Worm (Caenorhabditis elegans) whole organism, young adult: ENCODE measurements around the gene K10H10.6.

Source experiments
- B0019.2 ChIP-seq: fragments of 200-800 bp; sonication (Bioruptor generic); conservative IDR thresholded peaks from 2 replicates; pipeline ENCODE4 v1.3.6; 2022; ENCODE audit warnings: missing genetic modification reagents, missing genetic modification characterization, missing compliant biosample characterization
- B0261.1 ChIP-seq: sonication (generic microtip); optimal IDR thresholded peaks from 2 replicates; lab custom pipeline; 2016; ENCODE audit warnings: mild to moderate bottlenecking, missing genetic modification characterization, moderate library complexity, missing compliant biosample characterization
- D2030.7 ChIP-seq: fragments of 200-800 bp; sonication (Bioruptor generic); IDR thresholded peaks from 2 replicates; pipeline ENCODE4 v1.3.6; 2022; ENCODE audit warnings: missing genetic modification reagents, missing genetic modification characterization, missing compliant biosample characterization
- F49E8.2 ChIP-seq: sonication (generic microtip); optimal IDR thresholded peaks from 3 replicates; lab custom pipeline; 2017; ENCODE audit warnings: missing genetic modification characterization, mild to moderate bottlenecking, missing compliant biosample characterization, antibody characterized with exemption, moderate library complexity; ENCODE audit not compliant: insufficient read depth
- F52B5.7 ChIP-seq: sonication (generic microtip); optimal IDR thresholded peaks from 2 replicates; lab custom pipeline; 2016; ENCODE audit warnings: mild to moderate bottlenecking, missing genetic modification characterization, missing compliant biosample characterization
- K12H6.12 ChIP-seq: fragments of 200-800 bp; sonication (Bioruptor generic); optimal IDR thresholded peaks from 2 replicates; lab custom pipeline; 2018; ENCODE audit warnings: mild to moderate bottlenecking, missing genetic modification characterization, missing compliant biosample characterization
- Y56A3A.18 ChIP-seq: fragments of 200-800 bp; sonication (Bioruptor generic); IDR thresholded peaks from 2 replicates; pipeline ENCODE4 v1.3.6; 2022; ENCODE audit warnings: missing genetic modification reagents, missing genetic modification characterization, missing compliant biosample characterization
- Y67H2A.10 ChIP-seq: fragments of 200-800 bp; sonication (Bioruptor generic); conservative IDR thresholded peaks from 2 replicates; pipeline ENCODE4 v1.3.6; 2022; ENCODE audit warnings: missing genetic modification reagents, missing genetic modification characterization, missing compliant biosample characterization
- ZK185.1 ChIP-seq: sonication (generic microtip); optimal IDR thresholded peaks from 2 replicates; lab custom pipeline; 2016; ENCODE audit warnings: mild to moderate bottlenecking, missing genetic modification characterization, missing compliant biosample characterization; ENCODE audit not compliant: poor library complexity, severe bottlenecking
- ama-1 ChIP-seq, 3 experiments: fragments of 150-350 bp in 1 of 3; sonication (generic microtip) in 2 of 3; optimal IDR thresholded peaks; 2 replicates each; lab custom pipeline; 2014 to 2018; ENCODE audit warnings: missing biosample characterization in 2 of 3, missing genetic modification characterization in 2 of 3, missing genetic modification reagents in 2 of 3
- attf-3 ChIP-seq: fragments of 200-800 bp; sonication (Bioruptor generic); conservative IDR thresholded peaks from 2 replicates; pipeline ENCODE4 v1.3.6; 2022; ENCODE audit warnings: missing genetic modification reagents, missing genetic modification characterization, missing compliant biosample characterization
- attf-6 ChIP-seq: fragments of 200-800 bp; sonication (Bioruptor generic); IDR thresholded peaks from 2 replicates; pipeline ENCODE4 v1.3.6; 2022; ENCODE audit warnings: missing genetic modification reagents, missing genetic modification characterization, missing compliant biosample characterization
- ccch-3 ChIP-seq: fragments of 200-800 bp; sonication (Bioruptor generic); optimal IDR thresholded peaks from 2 replicates; lab custom pipeline; 2018; ENCODE audit warnings: mild to moderate bottlenecking, missing genetic modification characterization, missing compliant biosample characterization
- cebp-1 ChIP-seq, 2 experiments: fragments of 200-800 bp in 1 of 2; sonication (Bioruptor generic) in 1 of 2; sonication (generic microtip) in 1 of 2; IDR thresholded peaks in 1 of 2; optimal IDR thresholded peaks in 1 of 2; 2 replicates each; pipeline versions ENCODE4 v1.3.6 to Lab custom; 2017 to 2022; ENCODE audit warnings: missing compliant biosample characterization in 2 of 2, missing genetic modification characterization in 2 of 2, mild to moderate bottlenecking in 1 of 2, missing genetic modification reagents in 1 of 2, moderate library complexity in 1 of 2
- ceh-40 ChIP-seq: fragments of 200-800 bp; sonication (Bioruptor generic); IDR thresholded peaks from 2 replicates; pipeline ENCODE4 v1.3.6; 2022; ENCODE audit warnings: missing genetic modification characterization, missing compliant biosample characterization
- ceh-58 ChIP-seq: fragments of 200-800 bp; sonication (Bioruptor generic); IDR thresholded peaks from 2 replicates; pipeline ENCODE4 v1.3.6; 2022; ENCODE audit warnings: missing genetic modification characterization, missing compliant biosample characterization
- ceh-79 ChIP-seq: sonication (generic microtip); optimal IDR thresholded peaks from 2 replicates; lab custom pipeline; 2017; ENCODE audit warnings: mild to moderate bottlenecking, missing genetic modification characterization, missing compliant biosample characterization
- ceh-91 ChIP-seq: fragments of 200-800 bp; sonication (Bioruptor generic); IDR thresholded peaks from 2 replicates; pipeline ENCODE4 v1.3.6; 2022; ENCODE audit warnings: missing genetic modification reagents, missing genetic modification characterization, missing compliant biosample characterization
- dpl-1 ChIP-seq: fragments of 150-350 bp; optimal IDR thresholded peaks from 2 replicates; lab custom pipeline; 2014; ENCODE audit warnings: missing biosample characterization, missing genetic modification reagents, missing genetic modification characterization
- egrh-3 ChIP-seq: fragments of 200-800 bp; sonication (Bioruptor generic); IDR thresholded peaks from 2 replicates; pipeline ENCODE4 v1.3.6; 2022; ENCODE audit warnings: missing genetic modification reagents, missing genetic modification characterization, missing compliant biosample characterization
- hlh-12 ChIP-seq: sonication (generic microtip); optimal IDR thresholded peaks from 2 replicates; lab custom pipeline; 2016; ENCODE audit warnings: missing genetic modification characterization, missing compliant biosample characterization
- hlh-26 ChIP-seq: fragments of 200-800 bp; sonication (Bioruptor generic); conservative IDR thresholded peaks from 2 replicates; pipeline ENCODE4 v1.3.6; 2022; ENCODE audit warnings: missing genetic modification reagents, missing genetic modification characterization, missing compliant biosample characterization
- hmg-20 ChIP-seq: fragments of 200-800 bp; sonication (Bioruptor generic); IDR thresholded peaks from 2 replicates; pipeline ENCODE4 v1.3.6; 2022; ENCODE audit warnings: missing genetic modification reagents, missing genetic modification characterization, missing compliant biosample characterization
- hrde-1 ChIP-seq: sonication (generic microtip); optimal IDR thresholded peaks from 2 replicates; lab custom pipeline; 2016; ENCODE audit warnings: missing genetic modification characterization, mild to moderate bottlenecking, missing compliant biosample characterization, moderate library complexity, missing genotype, missing genetic modification reagents, borderline replicate concordance
- lin-26 ChIP-seq: fragments of 200-800 bp; sonication (Bioruptor generic); IDR thresholded peaks from 2 replicates; pipeline ENCODE4 v1.3.6; 2022; ENCODE audit warnings: missing genetic modification reagents, missing genetic modification characterization, missing compliant biosample characterization
- lin-35 ChIP-seq, 3 experiments: fragments of 150-350 bp in 2 of 3; sonication (generic microtip) in 1 of 3; optimal IDR thresholded peaks; 2 replicates each; lab custom pipeline; 2014 to 2018; ENCODE audit warnings: missing biosample characterization in 3 of 3, missing genetic modification characterization in 3 of 3, missing genetic modification reagents in 3 of 3
- lin-40 ChIP-seq: sonication (generic microtip); optimal IDR thresholded peaks from 2 replicates; lab custom pipeline; 2016; ENCODE audit warnings: missing genetic modification characterization, mild to moderate bottlenecking, missing compliant biosample characterization, missing genotype, missing genetic modification reagents
- lir-1 ChIP-seq: fragments of 200-800 bp; sonication (Bioruptor generic); conservative IDR thresholded peaks from 2 replicates; pipeline ENCODE4 v1.3.6; 2022; ENCODE audit warnings: missing genetic modification reagents, missing genetic modification characterization, missing compliant biosample characterization
- mcd-1 ChIP-seq: fragments of 200-800 bp; sonication (Bioruptor generic); IDR thresholded peaks from 2 replicates; pipeline ENCODE4 v1.3.6; 2022; ENCODE audit warnings: missing genetic modification reagents, missing genetic modification characterization, missing compliant biosample characterization
- mel-28 ChIP-seq: sonication (generic microtip); optimal IDR thresholded peaks from 2 replicates; lab custom pipeline; 2016; ENCODE audit warnings: borderline replicate concordance, mild to moderate bottlenecking, missing genetic modification characterization, missing compliant biosample characterization
- mxl-1 ChIP-seq: sonication (generic microtip); optimal IDR thresholded peaks from 2 replicates; lab custom pipeline; 2016; ENCODE audit warnings: missing genetic modification characterization, missing compliant biosample characterization
- nhr-179 ChIP-seq: sonication (generic microtip); optimal IDR thresholded peaks from 2 replicates; lab custom pipeline; 2016; ENCODE audit warnings: mild to moderate bottlenecking, missing genetic modification characterization, missing compliant biosample characterization
- pbrm-1 ChIP-seq: fragments of 200-800 bp; sonication (Bioruptor generic); IDR thresholded peaks from 2 replicates; pipeline ENCODE4 v1.3.6; 2022; ENCODE audit warnings: missing genetic modification reagents, missing genetic modification characterization, missing compliant biosample characterization
- rcor-1 ChIP-seq: fragments of 200-800 bp; sonication (Bioruptor generic); IDR thresholded peaks from 2 replicates; pipeline ENCODE4 v1.3.6; 2022; ENCODE audit warnings: missing genetic modification reagents, missing genetic modification characterization, missing compliant biosample characterization
- rpc-1 ChIP-seq, 2 experiments: fragments of 150-350 bp in 1 of 2; sonication (generic microtip) in 1 of 2; optimal IDR thresholded peaks; 2 replicates each; lab custom pipeline; 2014 to 2018; ENCODE audit warnings: missing biosample characterization in 1 of 2, missing genetic modification characterization in 1 of 2, missing genetic modification reagents in 1 of 2, missing genotype in 1 of 2
- snpc-3.4 ChIP-seq: sonication (generic microtip); optimal IDR thresholded peaks from 2 replicates; lab custom pipeline; 2017; ENCODE audit warnings: missing genetic modification characterization, mild to moderate bottlenecking, missing compliant biosample characterization, antibody characterized with exemption, moderate library complexity, missing genotype, missing genetic modification reagents
- tbp1 ChIP-seq: fragments of 200-800 bp; sonication (Bioruptor generic); optimal IDR thresholded peaks from 2 replicates; lab custom pipeline; 2018; ENCODE audit warnings: mild to moderate bottlenecking, missing genetic modification characterization, missing compliant biosample characterization
- tlf-1 ChIP-seq: fragments of 200-800 bp; sonication (Bioruptor generic); optimal IDR thresholded peaks from 2 replicates; lab custom pipeline; 2018; ENCODE audit warnings: mild to moderate bottlenecking, missing genetic modification characterization, missing compliant biosample characterization
- unc-130 ChIP-seq: sonication (generic microtip); optimal IDR thresholded peaks from 2 replicates; lab custom pipeline; 2016; ENCODE audit warnings: missing genetic modification reagents, missing genetic modification characterization, missing compliant biosample characterization
- xnd-1 ChIP-seq: sonication (generic microtip); optimal IDR thresholded peaks from 2 replicates; lab custom pipeline; 2016; ENCODE audit warnings: missing genotype, missing genetic modification reagents, missing genetic modification characterization, missing compliant biosample characterization
- ztf-18 ChIP-seq: sonication (generic microtip); optimal IDR thresholded peaks from 2 replicates; lab custom pipeline; 2016; ENCODE audit warnings: missing genotype, mild to moderate bottlenecking, missing genetic modification characterization, missing compliant biosample characterization
- ztf-6 ChIP-seq: fragments of 200-800 bp; sonication (Bioruptor generic); IDR thresholded peaks from 2 replicates; pipeline ENCODE4 v1.3.6; 2022; ENCODE audit warnings: missing genetic modification reagents, missing genetic modification characterization, missing compliant biosample characterization

The K10H10.6 gene

DNA sequence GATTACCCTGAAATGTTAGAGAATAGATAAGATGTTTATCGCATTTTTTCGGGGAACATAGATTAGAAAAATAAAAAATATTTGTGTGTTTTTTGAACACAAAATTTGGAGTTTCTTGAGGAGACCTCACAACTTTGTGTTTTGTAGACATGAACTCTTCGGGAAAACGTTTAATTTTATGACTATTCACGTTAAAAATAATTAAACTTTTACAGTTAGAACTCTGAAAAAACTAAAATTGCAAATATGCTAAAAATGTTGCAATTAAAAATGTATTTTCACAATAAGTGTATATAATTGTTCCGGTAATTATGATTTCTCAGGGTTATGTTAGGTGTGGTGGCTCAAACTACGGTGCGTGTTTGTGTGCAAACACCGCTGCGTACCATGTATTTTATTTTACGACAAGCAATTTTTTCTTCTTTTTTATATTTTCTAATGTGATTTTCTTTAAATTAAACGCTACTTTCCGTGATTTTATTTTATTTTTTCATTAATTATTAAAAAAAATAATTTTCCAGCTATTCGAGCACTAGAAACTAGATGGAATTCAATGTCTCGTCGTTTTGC, 25.2 kb downstream of the K10H10.6 start, which contains the start of the genes F57C2.5 and spat-1 (continued):
- TF ChIP-seq xnd-1 (tag; lab: Kevin White, UChicago), result no peak
- no peak for TF ChIP-seq ama-1 (optimal IDR thresholded peaks at IDR 0.05; lab: Kevin White, UChicago)
- no peak for TF ChIP-seq ama-1 (GFP tag; optimal IDR thresholded peaks at IDR 0.05; lab: Kevin White, UChicago)
- TF ChIP-seq pbrm-1 (GFP tag; lab: Robert Waterston, UW), result no peak
- TF ChIP-seq dpl-1 (GFP tag; lab: Kevin White, UChicago), result peak; percentile 2
- TF ChIP-seq ZK185.1 (tag; lab: Kevin White, UChicago), result no peak
- TF ChIP-seq hlh-12 (tag; lab: Kevin White, UChicago), result no peak
- peak; percentile 24; the same call in 1 of the 2 replicates for TF ChIP-seq attf-3 (GFP tag; lab: Robert Waterston, UW)
- peak; percentile 73 for TF ChIP-seq lin-40 (tag; lab: Kevin White, UChicago)
- TF ChIP-seq F52B5.7 (tag; lab: Kevin White, UChicago), result no peak
- no peak for TF ChIP-seq mxl-1 (tag; lab: Kevin White, UChicago)
- peak; percentile 76 for TF ChIP-seq ceh-91 (GFP tag; lab: Robert Waterston, UW)
- TF ChIP-seq hlh-26, result no peak
- no peak for TF ChIP-seq rpc-1 (optimal IDR thresholded peaks at IDR 0.05; lab: Kevin White, UChicago)
- TF ChIP-seq rpc-1 (tag; optimal IDR thresholded peaks at IDR 0.05; lab: Kevin White, UChicago), result no peak
- TF ChIP-seq ccch-3 (GFP tag; lab: Kevin White, UChicago), result peak; percentile 66
- no peak for TF ChIP-seq mel-28 (tag; lab: Kevin White, UChicago)
- peak; percentile 33; the same call in 1 of the 2 replicates for TF ChIP-seq egrh-3 (GFP tag; lab: Robert Waterston, UW)
- no peak for TF ChIP-seq ztf-6 (GFP tag; lab: Robert Waterston, UW)
- TF ChIP-seq attf-6 (GFP tag; lab: Robert Waterston, UW), result no peak
- TF ChIP-seq unc-130 (GFP tag; lab: Kevin White, UChicago), result peak; percentile 74
- peak; percentile 76 for TF ChIP-seq K12H6.12 (tag; lab: Kevin White, UChicago)
- TF ChIP-seq hmg-20, result no peak
- no peak for TF ChIP-seq tlf-1
- TF ChIP-seq hrde-1 (tag; lab: Kevin White, UChicago), result no peak
- TF ChIP-seq ceh-79 (tag; lab: Kevin White, UChicago), result no peak
- TF ChIP-seq D2030.7, result peak; percentile 76; the same call in 1 of the 2 replicates
- no peak for TF ChIP-seq ceh-40 (GFP tag; lab: Robert Waterston, UW)
- TF ChIP-seq tbp1 (GFP tag; lab: Kevin White, UChicago), result peak; percentile 44
- TF ChIP-seq lin-26 (GFP tag; lab: Robert Waterston, UW), result no peak
- no peak for TF ChIP-seq lin-35 (GFP tag; optimal IDR thresholded peaks at IDR 0.05; lab: Kevin White, UChicago)
- peak; percentile 24; the same call in 1 of the 2 replicates for TF ChIP-seq mcd-1 (GFP tag; lab: Robert Waterston, UW)
- TF ChIP-seq F49E8.2 (tag; lab: Kevin White, UChicago), result peak; percentile 38
- TF ChIP-seq Y56A3A.18, result no peak
- TF ChIP-seq cebp-1 (GFP tag; IDR thresholded peaks at IDR 0.05; lab: Robert Waterston, UW), result no peak
- peak; percentile 49 for TF ChIP-seq cebp-1 (tag; optimal IDR thresholded peaks at IDR 0.05; lab: Kevin White, UChicago)
- TF ChIP-seq B0019.2 (GFP tag; lab: Robert Waterston, UW), result no peak
- no peak for TF ChIP-seq Y67H2A.10 (GFP tag; lab: Robert Waterston, UW)
- no peak for TF ChIP-seq ceh-58
- peak; percentile 25 for TF ChIP-seq snpc-3.4 (tag; lab: Kevin White, UChicago)
- TF ChIP-seq B0261.1 (tag; lab: Kevin White, UChicago), result peak; percentile 18
- 0 out of 2 replicates have a peak, but pooled peaks have one; percentile 10 for TF ChIP-seq rcor-1 (GFP tag; lab: Robert Waterston, UW)
- TF ChIP-seq nhr-179, result no peak
- no peak for TF ChIP-seq lir-1 (GFP tag; lab: Robert Waterston, UW)
- peak; percentile 42 for TF ChIP-seq ztf-18
